Worm (Caenorhabditis elegans): ENCODE results near the gene T08B6.9.

T08B6.9 gene

DNA sequence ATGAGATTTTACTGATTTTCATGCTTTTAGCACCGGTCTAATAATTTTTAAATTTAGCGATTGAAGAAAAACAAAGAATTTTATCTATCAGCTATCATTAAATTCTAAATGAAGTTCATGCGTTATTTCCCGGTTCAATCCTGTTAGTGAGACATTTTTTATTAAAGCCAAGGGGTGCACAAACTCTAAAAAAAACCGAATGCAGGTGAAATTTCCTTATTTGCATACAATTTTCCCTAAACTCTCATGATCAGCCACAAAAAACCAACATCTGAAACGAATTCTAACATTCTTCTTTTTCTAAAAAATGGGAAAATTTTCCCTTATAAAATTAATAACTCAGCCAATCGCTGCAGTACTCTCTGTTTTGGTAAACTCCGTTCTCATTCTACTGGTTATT, 22.4 kb downstream of the T08B6.9 start, which contains the start of gene str-156:
TSS of gene str-156 (plus strand) at position 301 of the 400 bp plus-strand sequence.
- no peak for TF ChIP-seq lin-15B (tag; optimal IDR thresholded peaks at IDR 0.05)
- TF ChIP-seq elt-2 (tag; optimal IDR thresholded peaks at IDR 0.05): no peak
- no peak for TF ChIP-seq hlh-4 (tag; optimal IDR thresholded peaks at IDR 0.05)
- TF ChIP-seq nhr-76 (tag; optimal IDR thresholded peaks at IDR 0.05): no peak
- no peak for TF ChIP-seq zip-4 (GFP tag; optimal IDR thresholded peaks at IDR 0.05)
- no peak for TF ChIP-seq blmp-1 (tag; optimal IDR thresholded peaks at IDR 0.05)
- TF ChIP-seq grh-1 (GFP tag; IDR thresholded peaks at IDR 0.05): no peak
- TF ChIP-seq pqm-1 (tag; optimal IDR thresholded peaks at IDR 0.05): no peak
- no peak for TF ChIP-seq hpl-2 (GFP tag; optimal IDR thresholded peaks at IDR 0.05)
- TF ChIP-seq unc-62 (GFP tag; optimal IDR thresholded peaks at IDR 0.05): no peak
- TF ChIP-seq fkh-10 (GFP tag; optimal IDR thresholded peaks at IDR 0.05): no peak
- TF ChIP-seq rnt-1 (tag; optimal IDR thresholded peaks at IDR 0.05): no peak
- no peak for TF ChIP-seq snpc-4 (tag; optimal IDR thresholded peaks at IDR 0.05)
- no peak for TF ChIP-seq jun-1 (tag; optimal IDR thresholded peaks at IDR 0.05)
- TF ChIP-seq egl-27 (tag; optimal IDR thresholded peaks at IDR 0.05): no peak
- no peak for TF ChIP-seq unc-86 (tag; optimal IDR thresholded peaks at IDR 0.05)
- no peak for TF ChIP-seq mef-2 (tag; optimal IDR thresholded peaks at IDR 0.05)
- TF ChIP-seq egl-13 (tag; optimal IDR thresholded peaks at IDR 0.05): no peak
- TF ChIP-seq fos-1 (tag; optimal IDR thresholded peaks at IDR 0.05): no peak
- TF ChIP-seq ztf-11 (tag; optimal IDR thresholded peaks at IDR 0.05): no peak

- no peak for TF ChIP-seq ets-5 (GFP tag; IDR thresholded peaks at IDR 0.05)
- TF ChIP-seq dsc-1 (tag; optimal IDR thresholded peaks at IDR 0.05): no peak
- no peak for TF ChIP-seq hlh-17 (GFP tag; optimal IDR thresholded peaks at IDR 0.05; ENCODE audit: borderline replicate concordance)
- TF ChIP-seq lir-3 (tag; optimal IDR thresholded peaks at IDR 0.05; ENCODE audit: poor library complexity): no peak
- no peak for TF ChIP-seq unc-30 (tag; optimal IDR thresholded peaks at IDR 0.05)
- TF ChIP-seq snpc-4 (tag; optimal IDR thresholded peaks at IDR 0.05): no peak
- TF ChIP-seq sox-4 (tag; optimal IDR thresholded peaks at IDR 0.05): no peak
- TF ChIP-seq blmp-1 (tag; optimal IDR thresholded peaks at IDR 0.05): no peak
- no peak for TF ChIP-seq nhr-11 (tag; optimal IDR thresholded peaks at IDR 0.05)
- no peak for TF ChIP-seq mdl-1 (tag; optimal IDR thresholded peaks at IDR 0.05)
Measured at ce11 chrIV:4915689-4916088, 25.0 kb downstream of the T08B6.9 start, which contains the start of gene str-155. Gene str-155 (plus strand): TSS chrIV:4915989.

DNA sequence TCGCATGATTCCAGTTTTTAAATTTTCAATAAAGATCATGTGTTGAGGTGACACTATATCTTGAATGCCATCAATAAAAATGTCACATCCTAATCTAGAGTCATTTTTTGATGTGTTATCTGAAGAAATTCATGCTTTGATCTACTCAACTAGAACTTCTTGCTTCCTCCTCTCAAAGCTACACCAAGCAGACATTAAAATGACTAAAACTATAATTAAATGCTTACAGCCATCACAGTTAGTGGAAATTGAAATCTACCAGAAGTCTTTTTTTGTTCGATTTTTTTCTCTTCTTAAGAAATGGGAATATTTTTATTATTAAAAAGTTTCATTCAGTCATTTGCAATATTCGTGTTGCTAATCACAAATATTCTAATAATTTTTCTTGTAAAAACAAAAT, 27.1 kb downstream of the T08B6.9 start, which contains the start of gene str-158:
TSS of gene str-158 (plus strand) at position 301 of the 400 bp plus-strand sequence.
- TF ChIP-seq ztf-4 (tag; optimal IDR thresholded peaks at IDR 0.05): no peak
- TF ChIP-seq mep-1 (tag; optimal IDR thresholded peaks at IDR 0.05): no peak
- TF ChIP-seq ztf-11 (tag; optimal IDR thresholded peaks at IDR 0.05): no peak
- no peak for TF ChIP-seq pag-3 (tag; optimal IDR thresholded peaks at IDR 0.05; ENCODE audit: borderline replicate concordance, insufficient read depth)
- TF ChIP-seq ceh-82 (tag; optimal IDR thresholded peaks at IDR 0.05): no peak
- TF ChIP-seq pqm-1 (tag; optimal IDR thresholded peaks at IDR 0.05): no peak
- no peak for TF ChIP-seq ets-5 (GFP tag; IDR thresholded peaks at IDR 0.05)
- TF ChIP-seq efl-1 (optimal IDR thresholded peaks at IDR 0.05): no peak
- no peak for TF ChIP-seq efl-1 (GFP tag; optimal IDR thresholded peaks at IDR 0.05 in 1 of 2)
- TF ChIP-seq sptf-1 (tag; optimal IDR thresholded peaks at IDR 0.05): no peak
- no peak for TF ChIP-seq nhr-85 (tag)
- TF ChIP-seq fos-1 (tag; optimal IDR thresholded peaks at IDR 0.05): no peak
- no peak for TF ChIP-seq rnt-1 (tag; optimal IDR thresholded peaks at IDR 0.05)

DNA sequence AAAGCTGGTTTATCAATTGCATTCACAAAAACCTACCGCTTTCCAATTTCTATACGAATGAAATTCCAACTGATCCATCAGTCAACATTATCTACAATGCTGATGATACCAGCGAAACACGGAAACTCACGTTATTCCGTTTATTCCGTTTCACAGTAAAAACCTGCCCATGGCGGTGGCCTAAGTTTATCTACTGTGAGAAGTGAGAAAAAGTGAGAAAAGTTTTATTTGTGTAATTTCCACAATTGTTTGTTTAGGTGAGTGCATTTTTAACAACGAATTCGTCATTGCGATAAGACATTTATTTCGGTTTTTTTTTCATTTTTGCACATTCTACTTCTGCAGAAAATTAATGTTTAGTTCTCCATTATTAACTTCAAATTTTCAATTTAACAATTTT, 39.4 kb downstream of the T08B6.9 start, which contains the start of gene Y9C9A.8:
TSS of gene Y9C9A.8 (plus strand) at position 301 of the 400 bp plus-strand sequence.
- TF ChIP-seq fkh-8 (tag; optimal IDR thresholded peaks at IDR 0.05): no peak
- no peak for TF ChIP-seq skn-1 (tag; optimal IDR thresholded peaks at IDR 0.05)
- no peak for TF ChIP-seq nhr-76 (tag; optimal IDR thresholded peaks at IDR 0.05)
- TF ChIP-seq elt-3 (tag; optimal IDR thresholded peaks at IDR 0.05): no peak
- no peak for TF ChIP-seq sox-4 (tag; optimal IDR thresholded peaks at IDR 0.05)
- TF ChIP-seq irx-1 (tag; optimal IDR thresholded peaks at IDR 0.05): no peak
- TF ChIP-seq mef-2 (tag; optimal IDR thresholded peaks at IDR 0.05): no peak
- TF ChIP-seq ama-1 (optimal IDR thresholded peaks at IDR 0.05): no peak
- TF ChIP-seq ceh-82 (tag; optimal IDR thresholded peaks at IDR 0.05): no peak
- TF ChIP-seq unc-86 (tag; optimal IDR thresholded peaks at IDR 0.05): no peak
- TF ChIP-seq hlh-4 (tag; optimal IDR thresholded peaks at IDR 0.05): no peak
- TF ChIP-seq pax-3 (tag; optimal IDR thresholded peaks at IDR 0.05): no peak
- TF ChIP-seq nhr-84 (tag; optimal IDR thresholded peaks at IDR 0.05): no peak
- no peak for TF ChIP-seq vab-15 (tag; optimal IDR thresholded peaks at IDR 0.05)
- TF ChIP-seq pqm-1 (tag; optimal IDR thresholded peaks at IDR 0.05): no peak
